Fruit fly (Drosophila melanogaster) S2 (cell line): ENCODE measurements around the gene Osi15.

ENCODE experiments used
- CG8478 ChIP-seq: fragments of >200 bp; optimal IDR thresholded peaks from 2 replicates; lab custom pipeline; 2018
- CTCF ChIP-seq, 2 experiments: fragments of >200 bp; optimal IDR thresholded peaks; 2 replicates each; lab custom pipeline; 2018

dm6 chr3R:6329774-6330298 lies 28.2 kb downstream of the Osi15 start, which contains the start of gene Osi18:
- TF ChIP-seq CG8478 (lab: Kevin White, UChicago) (no peak), CTCF (optimal IDR thresholded peaks at IDR 0.05; lab: Kevin White, UChicago) (no peak)
